Worm (Caenorhabditis elegans) whole organism, L1 larva: ENCODE data around the gene acs-10.

ENCODE experiments used
- C04F5.9 ChIP-seq: sonication (generic microtip); optimal IDR thresholded peaks from 2 replicates; lab custom pipeline; 2016; ENCODE audit warnings: missing genetic modification characterization, missing compliant biosample characterization
- C16A3.4 ChIP-seq: fragments of 150-350 bp; optimal IDR thresholded peaks from 2 replicates; lab custom pipeline; 2014; ENCODE audit warnings: missing biosample characterization, missing genetic modification characterization
- C34B4.2 ChIP-seq: sonication (generic microtip); optimal IDR thresholded peaks from 2 replicates; lab custom pipeline; 2017; ENCODE audit warnings: mild to moderate bottlenecking, missing genetic modification characterization, missing compliant biosample characterization
- F16B12.6 ChIP-seq: fragments of 150-350 bp; optimal IDR thresholded peaks from 2 replicates; lab custom pipeline; 2014; ENCODE audit warnings: missing biosample characterization, missing genetic modification characterization
- Y116A8C.19 ChIP-seq: sonication (generic microtip); optimal IDR thresholded peaks from 2 replicates; lab custom pipeline; 2016; ENCODE audit warnings: missing compliant biosample characterization, missing genetic modification characterization, borderline replicate concordance
- aha-1 ChIP-seq: fragments of 150-350 bp; optimal IDR thresholded peaks from 2 replicates; lab custom pipeline; 2014; ENCODE audit warnings: missing biosample characterization, missing genetic modification characterization
- ama-1 ChIP-seq: fragments of 150-350 bp; optimal IDR thresholded peaks from 2 replicates; lab custom pipeline; 2014
- blmp-1 ChIP-seq: fragments of 150-350 bp; optimal IDR thresholded peaks from 2 replicates; lab custom pipeline; 2014; ENCODE audit warnings: missing biosample characterization, missing genetic modification characterization
- ceh-8 ChIP-seq: fragments of 200-800 bp; sonication (Bioruptor generic); optimal IDR thresholded peaks from 2 replicates; lab custom pipeline; 2018; ENCODE audit warnings: mild to moderate bottlenecking, missing genetic modification characterization, moderate library complexity, missing compliant biosample characterization
- ceh-88 ChIP-seq: fragments of 200-800 bp; sonication (Bioruptor generic); IDR thresholded peaks from 2 replicates; pipeline ENCODE4 v1.3.6; 2022; ENCODE audit warnings: missing genetic modification characterization, missing compliant biosample characterization
- ceh-90 ChIP-seq: sonication (generic microtip); optimal IDR thresholded peaks from 2 replicates; lab custom pipeline; 2016; ENCODE audit warnings: missing genetic modification characterization, missing compliant biosample characterization
- ces-1 ChIP-seq: fragments of 150-350 bp; optimal IDR thresholded peaks from 2 replicates; lab custom pipeline; 2014; ENCODE audit warnings: missing biosample characterization, missing genetic modification reagents, missing genetic modification characterization
- efl-1 ChIP-seq, 4 experiments: fragments of 150-350 bp; optimal IDR thresholded peaks in 3 of 4; peaks in 1 of 4; 1 replicate in 1 of 4; 2 replicates in 3 of 4; lab custom pipeline; 2014; ENCODE audit warnings: missing biosample characterization in 2 of 4, missing genetic modification characterization in 2 of 4, missing genetic modification reagents in 2 of 4
- efl-3 ChIP-seq: fragments of 200-800 bp; sonication (Bioruptor generic); optimal IDR thresholded peaks from 2 replicates; lab custom pipeline; 2018; ENCODE audit warnings: mild to moderate bottlenecking, missing genetic modification characterization, missing compliant biosample characterization
- egl-13 ChIP-seq: sonication (generic microtip); optimal IDR thresholded peaks from 2 replicates; lab custom pipeline; 2016; ENCODE audit warnings: missing genotype, missing genetic modification reagents, missing genetic modification characterization, missing compliant biosample characterization
- egl-27 ChIP-seq, 2 experiments: fragments of 150-350 bp in 1 of 2; sonication (generic microtip); optimal IDR thresholded peaks; 3 replicates each; lab custom pipeline; 2017 to 2018; ENCODE audit warnings: missing biosample characterization in 2 of 2, missing genetic modification characterization in 2 of 2, missing genetic modification reagents in 2 of 2
- elt-2 ChIP-seq: sonication (generic microtip); optimal IDR thresholded peaks from 2 replicates; lab custom pipeline; 2016; ENCODE audit warnings: missing genetic modification characterization, mild to moderate bottlenecking, inconsistent platforms, missing compliant biosample characterization, missing genetic modification reagents
- elt-3 ChIP-seq, 6 experiments: fragments of 150-350 bp in 1 of 6; sonication (generic microtip); optimal IDR thresholded peaks; 2 replicates each; lab custom pipeline; 2017 to 2018; ENCODE audit warnings: missing biosample characterization in 6 of 6, missing genetic modification characterization in 6 of 6, inconsistent platforms in 1 of 6
- ets-5 ChIP-seq: fragments of 200-800 bp; sonication (Bioruptor generic); IDR thresholded peaks from 2 replicates; pipeline ENCODE4 v1.3.6; 2022; ENCODE audit warnings: missing genetic modification characterization, missing compliant biosample characterization
- fkh-4 ChIP-seq: sonication (generic microtip); optimal IDR thresholded peaks from 2 replicates; lab custom pipeline; 2016; ENCODE audit warnings: missing compliant biosample characterization, missing genetic modification characterization, borderline replicate concordance
- fkh-8 ChIP-seq: sonication (generic microtip); optimal IDR thresholded peaks from 2 replicates; lab custom pipeline; 2016; ENCODE audit warnings: mild to moderate bottlenecking, missing genetic modification characterization, missing compliant biosample characterization
- fos-1 ChIP-seq: fragments of 150-350 bp; optimal IDR thresholded peaks from 2 replicates; lab custom pipeline; 2014; ENCODE audit warnings: missing biosample characterization, missing genetic modification characterization
- hlh-4 ChIP-seq: sonication (generic microtip); optimal IDR thresholded peaks from 2 replicates; lab custom pipeline; 2016; ENCODE audit warnings: mild to moderate bottlenecking, missing genetic modification characterization, missing compliant biosample characterization
- hpl-2 ChIP-seq: fragments of 150-350 bp; optimal IDR thresholded peaks from 2 replicates; lab custom pipeline; 2014; ENCODE audit warnings: missing biosample characterization, missing genetic modification reagents, missing genetic modification characterization
- irx-1 ChIP-seq: sonication (generic microtip); optimal IDR thresholded peaks from 2 replicates; lab custom pipeline; 2016; ENCODE audit warnings: missing genetic modification characterization, missing compliant biosample characterization
- isw-1 ChIP-seq: fragments of 200-800 bp; sonication (Bioruptor generic); IDR thresholded peaks from 2 replicates; pipeline ENCODE4 v1.3.6; 2022; ENCODE audit warnings: missing genetic modification characterization, missing compliant biosample characterization
- lin-13 ChIP-seq: fragments of 150-350 bp; optimal IDR thresholded peaks from 2 replicates; lab custom pipeline; 2014; ENCODE audit warnings: missing biosample characterization, missing genetic modification reagents, missing genetic modification characterization
- lin-14 ChIP-seq: fragments of 200-800 bp; sonication (Bioruptor generic); optimal IDR thresholded peaks from 2 replicates; lab custom pipeline; 2018; ENCODE audit warnings: mild to moderate bottlenecking, missing genetic modification characterization, moderate library complexity, missing compliant biosample characterization
- lin-35 ChIP-seq, 2 experiments: fragments of 150-350 bp; optimal IDR thresholded peaks; 2 replicates each; lab custom pipeline; 2014; ENCODE audit warnings: missing biosample characterization in 2 of 2, missing genetic modification characterization in 2 of 2, missing genetic modification reagents in 2 of 2
- lin-39 ChIP-seq: fragments of 150-350 bp; optimal IDR thresholded peaks from 2 replicates; lab custom pipeline; 2014; ENCODE audit warnings: missing biosample characterization, missing genetic modification reagents, missing genetic modification characterization
- lsy-2 ChIP-seq, 2 experiments: fragments of 150-350 bp; optimal IDR thresholded peaks; 2 replicates each; lab custom pipeline; 2014; ENCODE audit warnings: missing biosample characterization in 2 of 2, missing genetic modification characterization in 2 of 2
- mab-9 ChIP-seq: fragments of 200-800 bp; sonication (Bioruptor generic); IDR thresholded peaks from 2 replicates; pipeline ENCODE4 v1.3.6; 2022; ENCODE audit warnings: missing genetic modification reagents, missing genetic modification characterization, missing compliant biosample characterization
- mep-1 ChIP-seq: fragments of 150-350 bp; optimal IDR thresholded peaks from 2 replicates; lab custom pipeline; 2014; ENCODE audit warnings: missing biosample characterization, missing genetic modification characterization
- nhr-237 ChIP-seq: fragments of 150-350 bp; optimal IDR thresholded peaks from 2 replicates; lab custom pipeline; 2014; ENCODE audit warnings: missing biosample characterization, missing genetic modification characterization
- nhr-71 ChIP-seq: sonication (generic microtip); optimal IDR thresholded peaks from 2 replicates; lab custom pipeline; 2016; ENCODE audit warnings: mild to moderate bottlenecking, missing genetic modification characterization, moderate library complexity, missing compliant biosample characterization
- nhr-77 ChIP-seq: fragments of 150-350 bp; optimal IDR thresholded peaks from 2 replicates; lab custom pipeline; 2014; ENCODE audit warnings: missing biosample characterization, missing genetic modification characterization
- nhr-84 ChIP-seq: sonication (generic microtip); optimal IDR thresholded peaks from 2 replicates; lab custom pipeline; 2017; ENCODE audit warnings: missing biosample characterization, missing genetic modification characterization
- nhr-85 ChIP-seq: sonication (generic microtip); peaks from one replicate; lab custom pipeline; 2016; ENCODE audit warnings: missing genetic modification characterization, inconsistent platforms, missing compliant biosample characterization
- rnt-1 ChIP-seq: sonication (generic microtip); optimal IDR thresholded peaks from 2 replicates; lab custom pipeline; 2016; ENCODE audit warnings: mild to moderate bottlenecking, missing genetic modification characterization, moderate library complexity, missing compliant biosample characterization
- sox-4 ChIP-seq: sonication (generic microtip); optimal IDR thresholded peaks from 2 replicates; lab custom pipeline; 2016; ENCODE audit warnings: missing genetic modification characterization, missing compliant biosample characterization
- sup-37 ChIP-seq: fragments of 200-800 bp; sonication (Bioruptor generic); optimal IDR thresholded peaks from 2 replicates; lab custom pipeline; 2018; ENCODE audit warnings: mild to moderate bottlenecking, missing genetic modification characterization, missing compliant biosample characterization
- tlp-1 ChIP-seq: fragments of 150-350 bp; optimal IDR thresholded peaks from 2 replicates; lab custom pipeline; 2014; ENCODE audit warnings: missing biosample characterization, missing genetic modification characterization
- unc-62 ChIP-seq: fragments of 150-350 bp; optimal IDR thresholded peaks from 2 replicates; lab custom pipeline; 2014; ENCODE audit warnings: missing biosample characterization, missing genetic modification reagents, missing genetic modification characterization
- vab-15 ChIP-seq: sonication (generic microtip); optimal IDR thresholded peaks from 2 replicates; lab custom pipeline; 2017; ENCODE audit warnings: missing genotype, mild to moderate bottlenecking, missing genetic modification characterization, missing compliant biosample characterization
- xbp-1 ChIP-seq: sonication (generic microtip); optimal IDR thresholded peaks from 2 replicates; lab custom pipeline; 2016; ENCODE audit warnings: missing genetic modification characterization, missing compliant biosample characterization
- zag-1 ChIP-seq: fragments of 150-350 bp; optimal IDR thresholded peaks from 2 replicates; lab custom pipeline; 2014; ENCODE audit warnings: missing biosample characterization, missing genetic modification characterization
- ztf-11 ChIP-seq, 2 experiments: sonication (generic microtip); optimal IDR thresholded peaks; 2 replicates each; lab custom pipeline; 2016 to 2017; ENCODE audit warnings: missing genetic modification characterization in 2 of 2, missing biosample characterization in 1 of 2, missing compliant biosample characterization in 1 of 2

acs-10 gene

DNA sequence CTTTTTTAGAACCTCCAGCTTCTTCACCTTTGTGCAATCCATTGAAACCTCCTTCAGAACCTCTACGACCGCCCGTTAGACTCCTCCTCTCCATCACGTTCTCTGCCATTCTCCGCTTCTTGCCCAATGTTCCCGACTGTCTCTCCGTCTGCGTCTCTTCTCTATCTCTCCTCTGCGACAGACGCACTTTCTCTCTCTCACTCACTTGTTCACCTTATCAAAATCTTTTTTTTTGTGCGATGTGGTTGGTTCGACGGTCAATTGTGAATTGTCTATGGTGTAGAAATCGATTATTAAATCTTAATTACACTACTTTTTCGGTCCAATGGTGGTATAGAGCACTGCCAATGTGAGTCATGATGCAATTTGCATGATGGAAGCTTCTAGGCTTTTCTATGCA, 47.2 kb downstream of the acs-10 start, which contains the start of gene atfs-1 (continued):
- no peak for TF ChIP-seq hlh-4 (tag; lab: Kevin White, UChicago)
- peak; percentile 66 for TF ChIP-seq elt-2 (tag; lab: Kevin White, UChicago)
- no peak for TF ChIP-seq Y116A8C.19 (tag; lab: Kevin White, UChicago)
- TF ChIP-seq nhr-85 (tag; lab: Kevin White, UChicago): peak; percentile 78
- TF ChIP-seq xbp-1: peak; percentile 52
- TF ChIP-seq ama-1 (lab: Kevin White, UChicago): no peak
- TF ChIP-seq ces-1 (GFP tag; lab: Kevin White, UChicago): no peak
- TF ChIP-seq rnt-1 (tag; lab: Kevin White, UChicago): peak; percentile 83
- TF ChIP-seq C04F5.9 (tag; lab: Kevin White, UChicago): no peak
- no peak for TF ChIP-seq ets-5 (GFP tag; lab: Robert Waterston, UW)
- no peak for TF ChIP-seq nhr-237 (tag; lab: Kevin White, UChicago)
- TF ChIP-seq vab-15 (tag; lab: Kevin White, UChicago): no peak
- TF ChIP-seq unc-62 (GFP tag; lab: Kevin White, UChicago): no peak
- peak; percentile 51 for TF ChIP-seq lin-13 (GFP tag; lab: Kevin White, UChicago)
- TF ChIP-seq fkh-8: peak; percentile 10
- no peak for TF ChIP-seq egl-13 (tag; lab: Kevin White, UChicago)
- TF ChIP-seq lsy-2 (tag; optimal IDR thresholded peaks at IDR 0.05; lab: Kevin White, UChicago): peak; percentile 49 to 68
- peak; percentile 87 for TF ChIP-seq nhr-71 (tag; lab: Kevin White, UChicago)
- TF ChIP-seq lin-14: peak; percentile 90
- peak; percentile 63 for TF ChIP-seq nhr-77 (tag; lab: Kevin White, UChicago)
- TF ChIP-seq efl-1 (optimal IDR thresholded peaks at IDR 0.05; lab: Kevin White, UChicago): peak; percentile 64 to 75
- TF ChIP-seq efl-1 (GFP tag; optimal IDR thresholded peaks at IDR 0.05 in 1 of 2; lab: Kevin White, UChicago): peak; percentile 27 to 85
- peak; percentile 3 for TF ChIP-seq sox-4 (tag; lab: Kevin White, UChicago)
- peak; percentile 64 for TF ChIP-seq mep-1 (tag; lab: Kevin White, UChicago)
- peak in 1 of 6 experiments; percentile 36 for TF ChIP-seq elt-3 (tag; optimal IDR thresholded peaks at IDR 0.05; lab: Kevin White, UChicago)
- no peak for TF ChIP-seq ceh-90 (tag; lab: Kevin White, UChicago)
- peak; percentile 99 for TF ChIP-seq blmp-1 (tag; lab: Kevin White, UChicago)
- TF ChIP-seq aha-1 (tag; lab: Kevin White, UChicago): no peak
- no peak for TF ChIP-seq irx-1 (tag; lab: Kevin White, UChicago)
- TF ChIP-seq ztf-11 (tag; optimal IDR thresholded peaks at IDR 0.05; lab: Kevin White, UChicago): no peak
- no peak for TF ChIP-seq zag-1 (tag; lab: Kevin White, UChicago)
- TF ChIP-seq C34B4.2: no peak
- no peak for TF ChIP-seq efl-3
- no peak for TF ChIP-seq F16B12.6
- TF ChIP-seq lin-39: no peak
- no peak for TF ChIP-seq ceh-88 (GFP tag; lab: Robert Waterston, UW)
- TF ChIP-seq fos-1: peak; percentile 21
- no peak for TF ChIP-seq sup-37 (GFP tag; lab: Kevin White, UChicago)
- TF ChIP-seq hpl-2 (GFP tag; lab: Kevin White, UChicago): no peak
- no peak for TF ChIP-seq nhr-84
- no peak for TF ChIP-seq fkh-4 (tag; lab: Kevin White, UChicago)
- 0 out of 2 replicates have a peak, but pooled peaks have one; percentile 19 for TF ChIP-seq mab-9 (GFP tag; lab: Robert Waterston, UW)
- TF ChIP-seq ceh-8 (GFP tag; lab: Kevin White, UChicago): no peak
- peak; percentile 55 to 78 for TF ChIP-seq lin-35 (GFP tag; optimal IDR thresholded peaks at IDR 0.05; lab: Kevin White, UChicago)
- peak in 1 of 2 experiments; percentile 6 for TF ChIP-seq egl-27 (tag; optimal IDR thresholded peaks at IDR 0.05; lab: Kevin White, UChicago)
- TF ChIP-seq tlp-1: no peak
- TF ChIP-seq C16A3.4 (tag; lab: Kevin White, UChicago): peak; percentile 12
- TF ChIP-seq isw-1 (GFP tag; lab: Robert Waterston, UW): no peak
